Worm (Caenorhabditis elegans): ENCODE measurements around the gene B0024.15.

The B0024.15 gene

ce11 chrV:10289743-10290142 is at the start of gene B0024.15:
Gene B0024.15 (plus strand): TSS chrV:10290043.
- no peak for TF ChIP-seq unc-62 (GFP tag; optimal IDR thresholded peaks at IDR 0.05)

- no peak for TF ChIP-seq unc-62 (GFP tag; optimal IDR thresholded peaks at IDR 0.05)
These were observed 48.6 kb upstream of the B0024.15 start, which contains the start of the genes C12D8.21 and col-148 for ce11 chrV:10241121-10241803. Gene C12D8.21 (minus strand): TSS chrV:10241188. Gene col-148 (plus strand): TSS chrV:10241753.

- TF ChIP-seq unc-62 (GFP tag; optimal IDR thresholded peaks at IDR 0.05): no peak
These were observed 46.7 kb upstream of the B0024.15 start, which contains the start of gene C12D8.9 for ce11 chrV:10243105-10243504. Gene C12D8.9 (minus strand): TSS chrV:10243205.

ce11 chrV:10244018-10244720 is 45.7 kb upstream of the B0024.15 start:
- no peak for TF ChIP-seq unc-62 (GFP tag; optimal IDR thresholded peaks at IDR 0.05)

- no peak for TF ChIP-seq unc-62 (GFP tag; optimal IDR thresholded peaks at IDR 0.05)
These were observed 44.2 kb upstream of the B0024.15 start for ce11 chrV:10245615-10246014.

- no peak for TF ChIP-seq unc-62 (GFP tag; optimal IDR thresholded peaks at IDR 0.05)
These were observed 43.4 kb upstream of the B0024.15 start for ce11 chrV:10246443-10246885.

- TF ChIP-seq unc-62 (GFP tag; optimal IDR thresholded peaks at IDR 0.05): no peak
These were observed 42.9 kb upstream of the B0024.15 start for ce11 chrV:10246967-10247366.

- TF ChIP-seq unc-62 (GFP tag; optimal IDR thresholded peaks at IDR 0.05): no peak
These were observed 42.1 kb upstream of the B0024.15 start for ce11 chrV:10247673-10248239.

ce11 chrV:10248255-10248979 is 41.4 kb upstream of the B0024.15 start, which contains the start of gene akt-1:
Gene akt-1 (plus strand): TSS chrV:10248905.
- no peak for TF ChIP-seq unc-62 (GFP tag; optimal IDR thresholded peaks at IDR 0.05)

ce11 chrV:10249515-10249914 is 40.3 kb upstream of the B0024.15 start:
- TF ChIP-seq unc-62 (GFP tag; optimal IDR thresholded peaks at IDR 0.05): no peak

- TF ChIP-seq unc-62 (GFP tag; optimal IDR thresholded peaks at IDR 0.05): no peak
These were observed 37.2 kb upstream of the B0024.15 start for ce11 chrV:10252682-10253081.

ce11 chrV:10255005-10255472 is 34.8 kb upstream of the B0024.15 start, which contains the start of gene rop-1:
Gene rop-1 (minus strand): TSS chrV:10255055.
- TF ChIP-seq unc-62 (GFP tag; optimal IDR thresholded peaks at IDR 0.05): no peak

- no peak for TF ChIP-seq unc-62 (GFP tag; optimal IDR thresholded peaks at IDR 0.05)
These were observed 33.8 kb upstream of the B0024.15 start, which contains the start of gene nhr-232 for ce11 chrV:10256050-10256449. Gene nhr-232 (plus strand): TSS chrV:10256170.

- TF ChIP-seq unc-62 (GFP tag; optimal IDR thresholded peaks at IDR 0.05): no peak
These were observed 29.4 kb upstream of the B0024.15 start, which contains the start of gene sri-18 for ce11 chrV:10260460-10260859. Gene sri-18 (minus strand): TSS chrV:10260560.

- no peak for TF ChIP-seq unc-62 (GFP tag; optimal IDR thresholded peaks at IDR 0.05)
These were observed 24.8 kb upstream of the B0024.15 start for ce11 chrV:10265019-10265418.

- TF ChIP-seq unc-62 (GFP tag; optimal IDR thresholded peaks at IDR 0.05): no peak
These were observed 23.8 kb upstream of the B0024.15 start for ce11 chrV:10266050-10266449.

Measured in whole organism, dauer.